Worm (Caenorhabditis elegans) whole organism, L2 larva: Measurements from ENCODE around the gene twk-43.

ENCODE experiments used
- C34F6.9 ChIP-seq: fragments of 150-350 bp; optimal IDR thresholded peaks from 2 replicates; lab custom pipeline; 2014; ENCODE audit warnings: missing biosample characterization, missing genetic modification characterization
- R02D3.7 ChIP-seq: fragments of 150-350 bp; optimal IDR thresholded peaks from 2 replicates; lab custom pipeline; 2014; ENCODE audit warnings: missing biosample characterization, missing genetic modification characterization
- Y55F3AM.14 ChIP-seq: fragments of 200-800 bp; sonication (Bioruptor generic); optimal IDR thresholded peaks from 2 replicates; lab custom pipeline; 2018; ENCODE audit warnings: mild to moderate bottlenecking, missing genetic modification characterization, missing compliant biosample characterization
- ZK546.5 ChIP-seq: sonication (generic microtip); optimal IDR thresholded peaks from 2 replicates; lab custom pipeline; 2017; ENCODE audit warnings: missing biosample characterization, missing genetic modification characterization
- alr-1 ChIP-seq: fragments of 150-350 bp; optimal IDR thresholded peaks from 2 replicates; lab custom pipeline; 2014; ENCODE audit warnings: missing biosample characterization, missing genetic modification characterization
- aly-2 ChIP-seq: fragments of 150-350 bp; optimal IDR thresholded peaks from 2 replicates; lab custom pipeline; 2014; ENCODE audit warnings: missing biosample characterization, missing genetic modification characterization
- ama-1 ChIP-seq: fragments of 150-350 bp; optimal IDR thresholded peaks from 2 replicates; lab custom pipeline; 2018; ENCODE audit warnings: inconsistent platforms
- blmp-1 ChIP-seq: sonication (generic microtip); optimal IDR thresholded peaks from 2 replicates; lab custom pipeline; 2017; ENCODE audit warnings: missing genetic modification characterization, mild to moderate bottlenecking, missing compliant biosample characterization, antibody characterized with exemption, moderate library complexity; ENCODE audit not compliant: insufficient read depth
- ceh-16 ChIP-seq: fragments of 150-350 bp; optimal IDR thresholded peaks from 2 replicates; lab custom pipeline; 2014; ENCODE audit warnings: missing biosample characterization, missing genetic modification characterization
- ceh-82 ChIP-seq: fragments of 150-350 bp; optimal IDR thresholded peaks from 2 replicates; lab custom pipeline; 2014; ENCODE audit warnings: missing biosample characterization, missing genetic modification characterization
- crh-2 ChIP-seq: sonication (generic microtip); optimal IDR thresholded peaks from 2 replicates; lab custom pipeline; 2017; ENCODE audit warnings: missing biosample characterization, missing genetic modification characterization
- egl-27 ChIP-seq: sonication (generic microtip); optimal IDR thresholded peaks from 3 replicates; lab custom pipeline; 2017; ENCODE audit warnings: missing biosample characterization, missing genetic modification reagents, missing genetic modification characterization
- elt-1 ChIP-seq: fragments of 150-350 bp; optimal IDR thresholded peaks from 2 replicates; lab custom pipeline; 2014; ENCODE audit warnings: missing biosample characterization, missing genetic modification characterization
- elt-3 ChIP-seq: sonication (generic microtip); optimal IDR thresholded peaks from 2 replicates; lab custom pipeline; 2017; ENCODE audit warnings: missing biosample characterization, missing genetic modification characterization
- fos-1 ChIP-seq: fragments of 150-350 bp; optimal IDR thresholded peaks from 2 replicates; lab custom pipeline; 2014; ENCODE audit warnings: missing biosample characterization, missing genetic modification characterization
- gmeb-1 ChIP-seq: fragments of 150-350 bp; optimal IDR thresholded peaks from 2 replicates; lab custom pipeline; 2014; ENCODE audit warnings: missing biosample characterization, missing genetic modification characterization
- lin-11 ChIP-seq: fragments of 150-350 bp; sonication (generic microtip); optimal IDR thresholded peaks from 2 replicates; lab custom pipeline; 2014; ENCODE audit warnings: missing biosample characterization, missing genetic modification characterization, inconsistent platforms, mixed read lengths
- lin-13 ChIP-seq: fragments of 150-350 bp; optimal IDR thresholded peaks from 2 replicates; lab custom pipeline; 2014; ENCODE audit warnings: missing biosample characterization, missing genetic modification reagents, missing genetic modification characterization
- lin-39 ChIP-seq: fragments of 150-350 bp; optimal IDR thresholded peaks from 2 replicates; lab custom pipeline; 2014; ENCODE audit warnings: missing biosample characterization, missing genetic modification reagents, missing genetic modification characterization
- lsy-2 ChIP-seq, 2 experiments: fragments of 150-350 bp in 1 of 2; sonication (generic microtip) in 1 of 2; optimal IDR thresholded peaks; 2 replicates each; lab custom pipeline; 2014 to 2017; ENCODE audit warnings: missing biosample characterization in 2 of 2, missing genetic modification characterization in 2 of 2
- mab-5 ChIP-seq: fragments of 150-350 bp; optimal IDR thresholded peaks from 2 replicates; lab custom pipeline; 2014; ENCODE audit warnings: missing biosample characterization, missing genetic modification characterization
- mbf-1 ChIP-seq: sonication (generic microtip); optimal IDR thresholded peaks from 2 replicates; lab custom pipeline; 2017; ENCODE audit warnings: missing biosample characterization, missing genetic modification characterization
- mdl-1 ChIP-seq, 2 experiments: fragments of 150-350 bp in 1 of 2; sonication (generic microtip) in 1 of 2; optimal IDR thresholded peaks; 2 replicates each; lab custom pipeline; 2017; ENCODE audit warnings: missing biosample characterization in 2 of 2, missing genetic modification characterization in 2 of 2
- nhr-10 ChIP-seq: sonication (generic microtip); optimal IDR thresholded peaks from 2 replicates; lab custom pipeline; 2017; ENCODE audit warnings: missing biosample characterization, missing genetic modification characterization
- nhr-11 ChIP-seq: fragments of 150-350 bp; optimal IDR thresholded peaks from 2 replicates; lab custom pipeline; 2014; ENCODE audit warnings: missing biosample characterization, missing genetic modification characterization
- nhr-12 ChIP-seq: fragments of 150-350 bp; optimal IDR thresholded peaks from 2 replicates; lab custom pipeline; 2014; ENCODE audit warnings: missing biosample characterization, missing genetic modification characterization
- nhr-129 ChIP-seq: fragments of 150-350 bp; optimal IDR thresholded peaks from 2 replicates; lab custom pipeline; 2014; ENCODE audit warnings: missing biosample characterization, missing genetic modification characterization
- nhr-21 ChIP-seq: fragments of 150-350 bp; optimal IDR thresholded peaks from 2 replicates; lab custom pipeline; 2014; ENCODE audit warnings: missing biosample characterization, missing genetic modification characterization
- nhr-23 ChIP-seq: fragments of 150-350 bp; optimal IDR thresholded peaks from 2 replicates; lab custom pipeline; 2014; ENCODE audit warnings: missing biosample characterization, missing genetic modification reagents, missing genetic modification characterization
- nhr-237 ChIP-seq: fragments of 150-350 bp; optimal IDR thresholded peaks from 2 replicates; lab custom pipeline; 2014; ENCODE audit warnings: missing biosample characterization, missing genetic modification characterization
- nhr-25 ChIP-seq: fragments of 150-350 bp; sonication (generic microtip); optimal IDR thresholded peaks from 3 replicates; lab custom pipeline; 2014; ENCODE audit warnings: missing biosample characterization, missing genetic modification characterization
- nhr-6 ChIP-seq: fragments of 150-350 bp; optimal IDR thresholded peaks from 2 replicates; lab custom pipeline; 2014; ENCODE audit warnings: missing biosample characterization, missing genetic modification characterization
- nhr-77 ChIP-seq: fragments of 150-350 bp; optimal IDR thresholded peaks from 2 replicates; lab custom pipeline; 2014; ENCODE audit warnings: missing biosample characterization, missing genetic modification characterization
- peb-1 ChIP-seq: fragments of 150-350 bp; optimal IDR thresholded peaks from 2 replicates; lab custom pipeline; 2014; ENCODE audit warnings: missing biosample characterization, missing genetic modification characterization
- sem-4 ChIP-seq: fragments of 150-350 bp; optimal IDR thresholded peaks from 2 replicates; lab custom pipeline; 2014; ENCODE audit warnings: missing biosample characterization, missing genetic modification reagents, missing genetic modification characterization
- skn-1 ChIP-seq: sonication (generic microtip); optimal IDR thresholded peaks from 2 replicates; lab custom pipeline; 2017; ENCODE audit warnings: missing biosample characterization, missing genetic modification characterization
- sma-3 ChIP-seq: sonication (generic microtip); optimal IDR thresholded peaks from 2 replicates; lab custom pipeline; 2016; ENCODE audit warnings: missing genetic modification reagents, missing genetic modification characterization, missing compliant biosample characterization
- sma-9 ChIP-seq, 2 experiments: fragments of 150-350 bp in 1 of 2; sonication (generic microtip) in 1 of 2; optimal IDR thresholded peaks; 2 replicates each; lab custom pipeline; 2014 to 2016; ENCODE audit warnings: missing genetic modification characterization in 2 of 2, mild to moderate bottlenecking in 1 of 2, missing biosample characterization in 1 of 2, missing compliant biosample characterization in 1 of 2, missing genetic modification reagents in 1 of 2, moderate library complexity in 1 of 2
- snpc-4 ChIP-seq: fragments of 150-350 bp; optimal IDR thresholded peaks from 2 replicates; lab custom pipeline; 2014; ENCODE audit warnings: missing biosample characterization, missing genetic modification characterization
- unc-39 ChIP-seq: fragments of 150-350 bp; optimal IDR thresholded peaks from 2 replicates; lab custom pipeline; 2014; ENCODE audit warnings: missing biosample characterization, missing genetic modification characterization
- unc-55 ChIP-seq: fragments of 150-350 bp; sonication (generic microtip); optimal IDR thresholded peaks from 3 replicates; lab custom pipeline; 2014; ENCODE audit warnings: missing biosample characterization, missing genetic modification reagents, missing genetic modification characterization
- unc-62 ChIP-seq: fragments of 150-350 bp; optimal IDR thresholded peaks from 2 replicates; lab custom pipeline; 2014; ENCODE audit warnings: missing biosample characterization, missing genetic modification reagents, missing genetic modification characterization
- zag-1 ChIP-seq: fragments of 150-350 bp; optimal IDR thresholded peaks from 2 replicates; lab custom pipeline; 2014; ENCODE audit warnings: missing biosample characterization, missing genetic modification characterization
- ztf-1 ChIP-seq: fragments of 200-800 bp; sonication (Bioruptor generic); conservative IDR thresholded peaks from 2 replicates; pipeline ENCODE4 v1.3.6; 2022; ENCODE audit warnings: missing genetic modification characterization, missing compliant biosample characterization
- ztf-4 ChIP-seq: fragments of 150-350 bp; optimal IDR thresholded peaks from 2 replicates; lab custom pipeline; 2014; ENCODE audit warnings: missing biosample characterization, missing genetic modification characterization

The twk-43 gene

DNA sequence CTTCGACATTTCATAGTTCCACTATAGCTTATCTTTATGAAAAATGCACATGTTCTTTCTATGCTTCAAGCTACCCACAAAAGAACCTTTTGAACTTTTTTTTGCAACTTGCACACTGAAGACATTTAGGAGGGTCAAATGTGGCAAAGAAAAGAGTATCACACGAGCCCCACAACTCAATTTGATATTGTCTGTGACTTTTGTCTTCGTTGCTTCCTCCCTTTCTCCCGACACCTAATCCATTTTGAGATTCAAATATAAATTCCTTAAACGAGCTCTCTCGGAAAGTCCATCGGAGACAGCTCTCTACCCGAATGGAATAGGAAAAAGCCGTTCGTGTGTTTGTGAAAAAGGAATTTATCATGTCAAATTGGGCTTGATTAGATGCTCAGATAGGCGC lies 4.2 kb downstream of the twk-43 start:
- TF ChIP-seq R02D3.7 (tag; lab: Kevin White, UChicago), result no peak

DNA sequence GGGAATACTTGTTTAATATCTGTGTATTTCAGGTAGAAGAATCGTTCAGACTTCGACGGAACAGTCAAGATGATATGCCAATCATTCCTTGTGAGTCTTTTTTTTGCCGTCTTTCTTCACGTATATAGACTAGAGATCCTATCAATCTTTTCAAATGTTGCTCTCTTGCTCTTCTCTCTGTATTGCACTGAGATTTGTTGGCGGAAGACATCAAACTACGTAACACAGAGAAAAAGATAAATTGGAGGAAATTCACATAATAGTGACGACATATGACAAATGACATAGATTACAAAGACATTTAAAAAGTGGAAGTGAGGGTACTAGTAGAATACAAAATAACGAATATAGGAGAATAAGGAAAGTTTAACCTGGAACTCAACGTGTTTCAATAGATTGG lies 5.7 kb downstream of the twk-43 start:
- no peak for TF ChIP-seq elt-1 (tag; lab: Kevin White, UChicago)
- TF ChIP-seq lin-39 (tag; lab: Kevin White, UChicago), result peak; percentile 33
- no peak for TF ChIP-seq nhr-25
- TF ChIP-seq nhr-129 (tag; lab: Kevin White, UChicago), result no peak
- no peak for TF ChIP-seq nhr-12 (tag; lab: Kevin White, UChicago)
- peak; percentile 58 for TF ChIP-seq unc-62 (GFP tag; lab: Kevin White, UChicago)
- TF ChIP-seq elt-3 (tag; lab: Kevin White, UChicago), result no peak
- no peak for TF ChIP-seq peb-1
- no peak for TF ChIP-seq nhr-11 (tag; lab: Kevin White, UChicago)
- TF ChIP-seq ama-1 (lab: Kevin White, UChicago), result no peak
- TF ChIP-seq lin-13, result no peak
- TF ChIP-seq aly-2 (tag; lab: Kevin White, UChicago), result no peak
- no peak for TF ChIP-seq zag-1 (tag; lab: Kevin White, UChicago)
- no peak for TF ChIP-seq ceh-16 (tag; lab: Kevin White, UChicago)
- TF ChIP-seq alr-1 (tag; lab: Kevin White, UChicago), result no peak
- TF ChIP-seq ZK546.5 (tag; lab: Kevin White, UChicago), result no peak
- no peak for TF ChIP-seq ztf-4 (tag; lab: Kevin White, UChicago)
- TF ChIP-seq sma-9 (GFP tag; optimal IDR thresholded peaks at IDR 0.05; lab: Kevin White, UChicago), result peak; percentile 7
- no peak for TF ChIP-seq sma-9 (tag; optimal IDR thresholded peaks at IDR 0.05; lab: Kevin White, UChicago)
- no peak for TF ChIP-seq blmp-1 (tag; lab: Kevin White, UChicago)
- no peak for TF ChIP-seq nhr-10 (tag; lab: Kevin White, UChicago)
- TF ChIP-seq unc-55 (GFP tag; lab: Kevin White, UChicago), result peak; percentile 66
- TF ChIP-seq mdl-1 (tag; optimal IDR thresholded peaks at IDR 0.05; lab: Kevin White, UChicago), result no peak
- peak; percentile 91 for TF ChIP-seq mab-5 (tag; lab: Kevin White, UChicago)
- peak in 1 of 2 experiments; percentile 22 for TF ChIP-seq lsy-2 (tag; optimal IDR thresholded peaks at IDR 0.05; lab: Kevin White, UChicago)
- TF ChIP-seq ceh-82 (tag; lab: Kevin White, UChicago), result no peak
- TF ChIP-seq fos-1 (tag; lab: Kevin White, UChicago), result no peak
- TF ChIP-seq nhr-237, result no peak
- peak; percentile 18 for TF ChIP-seq egl-27 (tag; lab: Kevin White, UChicago)
- no peak for TF ChIP-seq C34F6.9 (tag; lab: Kevin White, UChicago)
- TF ChIP-seq unc-39 (tag; lab: Kevin White, UChicago), result no peak
- TF ChIP-seq mbf-1 (tag; lab: Kevin White, UChicago), result no peak
- TF ChIP-seq nhr-21 (tag; lab: Kevin White, UChicago), result no peak
- TF ChIP-seq gmeb-1 (tag; lab: Kevin White, UChicago), result no peak
- TF ChIP-seq ztf-1 (GFP tag; lab: Robert Waterston, UW), result no peak
- no peak for TF ChIP-seq nhr-23 (tag; lab: Kevin White, UChicago)
- TF ChIP-seq nhr-6 (tag; lab: Kevin White, UChicago), result no peak
- TF ChIP-seq skn-1 (tag; lab: Kevin White, UChicago), result no peak
- no peak for TF ChIP-seq sem-4 (tag; lab: Kevin White, UChicago)
- no peak for TF ChIP-seq crh-2 (tag; lab: Kevin White, UChicago)
- no peak for TF ChIP-seq nhr-77 (tag; lab: Kevin White, UChicago)
- TF ChIP-seq Y55F3AM.14, result no peak
- no peak for TF ChIP-seq sma-3 (GFP tag; lab: Kevin White, UChicago)
- no peak for TF ChIP-seq lin-11
- no peak for TF ChIP-seq snpc-4
- TF ChIP-seq R02D3.7 (tag; lab: Kevin White, UChicago), result no peak
